Worm (Caenorhabditis elegans) whole organism, young adult: ENCODE data around the gene lec-1.

Experiments used
- T26A5.8 ChIP-seq: sonication (generic microtip); optimal IDR thresholded peaks from 2 replicates; lab custom pipeline; 2016; ENCODE audit warnings: missing genetic modification characterization, missing compliant biosample characterization
- Y79H2A.3 ChIP-seq: fragments of 200-800 bp; sonication (Bioruptor generic); conservative IDR thresholded peaks from 2 replicates; pipeline ENCODE4 v1.3.6; 2022; ENCODE audit warnings: missing genetic modification reagents, missing genetic modification characterization, missing compliant biosample characterization
- ama-1 ChIP-seq, 3 experiments: fragments of 150-350 bp in 1 of 3; sonication (generic microtip) in 2 of 3; optimal IDR thresholded peaks; 2 replicates each; lab custom pipeline; 2014 to 2018; ENCODE audit warnings: missing biosample characterization in 2 of 3, missing genetic modification characterization in 2 of 3, missing genetic modification reagents in 2 of 3
- dpl-1 ChIP-seq: fragments of 150-350 bp; optimal IDR thresholded peaks from 2 replicates; lab custom pipeline; 2014; ENCODE audit warnings: missing biosample characterization, missing genetic modification reagents, missing genetic modification characterization
- egl-44 ChIP-seq: fragments of 200-800 bp; sonication (Bioruptor generic); IDR thresholded peaks from 2 replicates; pipeline ENCODE4 v1.3.6; 2022; ENCODE audit warnings: missing genetic modification reagents, missing genetic modification characterization, missing compliant biosample characterization
- madf-10 ChIP-seq: sonication (generic microtip); optimal IDR thresholded peaks from 2 replicates; lab custom pipeline; 2016; ENCODE audit warnings: mild to moderate bottlenecking, missing genetic modification characterization, missing compliant biosample characterization
- nfya-2 ChIP-seq: fragments of 200-800 bp; sonication (Bioruptor generic); IDR thresholded peaks from 2 replicates; pipeline ENCODE4 v1.3.6; 2022; ENCODE audit warnings: missing genetic modification reagents, missing genetic modification characterization, missing compliant biosample characterization
- pha-4 ChIP-seq: fragments of 150-350 bp; sonication (generic microtip); optimal IDR thresholded peaks from 2 replicates; lab custom pipeline; 2014; ENCODE audit warnings: missing biosample characterization, missing genetic modification reagents, missing genetic modification characterization
- snpc-3.4 ChIP-seq: sonication (generic microtip); optimal IDR thresholded peaks from 2 replicates; lab custom pipeline; 2017; ENCODE audit warnings: missing genetic modification characterization, mild to moderate bottlenecking, missing compliant biosample characterization, antibody characterized with exemption, moderate library complexity, missing genotype, missing genetic modification reagents
- snpc-4 ChIP-seq, 5 experiments: fragments of 150-350 bp in 1 of 5; sonication (generic microtip) in 4 of 5; optimal IDR thresholded peaks; 2 replicates each; lab custom pipeline; 2014 to 2018; ENCODE audit warnings: missing genetic modification characterization in 5 of 5, missing biosample characterization in 3 of 5, antibody characterized with exemption in 2 of 5, mild to moderate bottlenecking in 2 of 5, missing compliant biosample characterization in 2 of 5, missing genotype in 2 of 5, moderate library complexity in 2 of 5, missing genetic modification reagents in 1 of 5
- zfh-2 ChIP-seq: fragments of 200-800 bp; sonication (Bioruptor generic); conservative IDR thresholded peaks from 2 replicates; pipeline ENCODE4 v1.3.6; 2022; ENCODE audit warnings: missing genetic modification reagents, missing genetic modification characterization, missing compliant biosample characterization
- zim-3 ChIP-seq: sonication (generic microtip); optimal IDR thresholded peaks from 2 replicates; lab custom pipeline; 2017; ENCODE audit warnings: mild to moderate bottlenecking, missing genetic modification characterization, moderate library complexity, missing compliant biosample characterization
- ztf-22 ChIP-seq: fragments of 200-800 bp; sonication (Bioruptor generic); optimal IDR thresholded peaks from 2 replicates; lab custom pipeline; 2018; ENCODE audit warnings: mild to moderate bottlenecking, missing genetic modification characterization, moderate library complexity, missing compliant biosample characterization

- TF ChIP-seq pha-4 (tag; lab: Kevin White, UChicago) (no peak), Y79H2A.3 (no peak), madf-10 (tag; lab: Kevin White, UChicago) (no peak), zfh-2 (no peak), egl-44 (no peak), ama-1 (optimal IDR thresholded peaks at IDR 0.05; lab: Kevin White, UChicago) (no peak), ama-1 (GFP tag; optimal IDR thresholded peaks at IDR 0.05; lab: Kevin White, UChicago) (no peak), ztf-22 (GFP tag; lab: Kevin White, UChicago) (no peak), snpc-4 (GFP tag; optimal IDR thresholded peaks at IDR 0.05; lab: Kevin White, UChicago) (no peak), snpc-4 (tag; optimal IDR thresholded peaks at IDR 0.05; lab: Kevin White, UChicago) (no peak), snpc-3.4 (tag; lab: Kevin White, UChicago) (no peak), dpl-1 (GFP tag; lab: Kevin White, UChicago) (no peak), T26A5.8 (no peak), nfya-2 (GFP tag; lab: Robert Waterston, UW) (no peak), zim-3 (tag; lab: Kevin White, UChicago) (no peak)
Observed at ce11 chrII:13243021-13243420, 47.7 kb downstream of the lec-1 start, which contains the start of gene F15D4.4.
